Fruit fly (Drosophila melanogaster) ovary, adult (tissue): ENCODE measurements around the gene CG15577.
"Not testable (repeated sequence)": the region's sequence is repeated elsewhere in the genome, so short reads cannot be mapped to it uniquely, and the experiment has no call there.

Source experiments
- CG17801 ChIP-seq: fragments of 200-800 bp; optimal IDR thresholded peaks from 2 replicates; lab custom pipeline; 2019; ENCODE audit warnings: missing biosample characterization, mild to moderate bottlenecking, missing genetic modification characterization, moderate library complexity; ENCODE audit not compliant: partially characterized antibody

CG15577 gene

dm6 chrX:4276900-4277299 is at the start of gene CG15577:
Gene CG15577 (minus strand): TSS chrX:4277000.
- no peak for TF ChIP-seq CG17801 (GFP tag; lab: Kevin White, UChicago)

DNA sequence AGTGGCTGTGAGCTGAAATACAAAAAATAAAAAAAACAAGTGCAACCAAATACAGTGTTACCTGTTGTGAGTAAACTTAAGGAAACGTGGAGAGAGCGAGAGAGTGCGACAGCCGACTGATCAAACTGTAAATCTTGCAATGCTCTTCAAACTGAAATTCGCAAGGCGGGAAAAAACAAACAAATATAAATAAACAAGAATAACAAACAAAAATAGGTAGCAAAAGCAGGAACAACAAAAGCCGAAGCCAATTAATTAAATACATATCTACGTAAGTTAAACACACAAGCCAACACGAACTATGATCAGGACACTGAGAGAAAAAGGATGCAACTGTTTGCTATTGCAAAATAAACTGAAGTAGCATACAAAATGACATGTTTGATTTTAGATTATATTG is 48.5 kb upstream of the CG15577 start:
- TF ChIP-seq CG17801 (GFP tag; lab: Kevin White, UChicago): no peak

DNA sequence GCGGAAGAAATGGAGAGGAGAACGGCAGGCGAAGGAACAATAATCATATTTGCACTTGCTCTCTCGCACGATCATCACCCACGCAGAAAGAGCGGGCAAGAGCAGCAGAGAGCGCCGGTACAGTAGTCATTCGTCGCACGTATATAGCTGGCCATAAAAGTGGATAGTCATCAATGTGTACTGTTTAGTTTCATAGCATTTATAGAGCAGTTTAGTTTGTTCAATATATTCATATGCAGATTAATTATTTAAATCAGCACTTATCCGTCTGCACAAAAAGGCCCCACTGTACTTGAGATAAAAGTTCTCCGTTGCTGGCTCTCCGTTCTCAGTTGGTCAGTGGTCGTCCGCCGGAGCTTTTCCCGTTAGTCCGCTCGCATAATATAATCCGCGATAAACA is 48.0 kb upstream of the CG15577 start:
- TF ChIP-seq CG17801 (GFP tag; lab: Kevin White, UChicago): peak; percentile 100

- peak; percentile 84 for TF ChIP-seq CG17801 (GFP tag; lab: Kevin White, UChicago)
These were observed 47.1 kb upstream of the CG15577 start for dm6 chrX:4323911-4324368.

- peak; percentile 61 for TF ChIP-seq CG17801 (GFP tag; lab: Kevin White, UChicago)
These were observed 45.7 kb upstream of the CG15577 start, which contains the start of gene norpA for dm6 chrX:4322234-4323210. Gene norpA (plus strand): TSS chrX:4322626.

DNA sequence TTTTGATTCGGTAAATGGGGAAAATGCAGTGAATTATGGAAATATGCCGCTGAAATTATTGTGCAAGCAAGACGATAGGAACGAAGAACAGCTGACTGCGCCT is 45.2 kb upstream of the CG15577 start, which contains the start of gene mRpL33:
TSS of gene mRpL33 (minus strand) at position 101 of the 103 bp plus-strand sequence.
- no peak for TF ChIP-seq CG17801 (GFP tag; lab: Kevin White, UChicago)

- TF ChIP-seq CG17801 (GFP tag; lab: Kevin White, UChicago): not testable (repeated sequence)
These were observed 42.4 kb upstream of the CG15577 start, which contains the start of gene NO66 for dm6 chrX:4319240-4319639. Gene NO66 (plus strand): TSS chrX:4319438.

DNA sequence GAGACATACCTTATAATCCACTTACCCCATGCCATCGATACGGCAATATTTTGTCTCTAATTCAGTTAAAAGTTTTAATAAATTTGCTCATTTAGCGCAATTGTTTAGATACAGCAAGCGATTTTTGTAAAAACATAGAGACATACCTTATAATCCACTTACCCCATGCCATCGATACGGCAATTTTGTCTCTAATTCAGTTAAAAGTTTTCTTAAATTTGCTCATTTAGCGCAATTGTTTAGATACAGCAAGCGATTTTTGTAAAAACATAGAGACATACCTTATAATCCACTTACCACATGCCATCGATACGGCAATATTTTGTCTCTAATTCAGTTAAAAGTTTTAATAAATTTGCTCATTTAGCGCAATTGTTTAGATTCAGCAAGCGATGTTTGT is 41.9 kb upstream of the CG15577 start, which contains the start of gene mei-9:
TSS of gene mei-9 (minus strand) at position 101 of the 400 bp plus-strand sequence.
- TF ChIP-seq CG17801 (GFP tag; lab: Kevin White, UChicago): not testable (repeated sequence)

DNA sequence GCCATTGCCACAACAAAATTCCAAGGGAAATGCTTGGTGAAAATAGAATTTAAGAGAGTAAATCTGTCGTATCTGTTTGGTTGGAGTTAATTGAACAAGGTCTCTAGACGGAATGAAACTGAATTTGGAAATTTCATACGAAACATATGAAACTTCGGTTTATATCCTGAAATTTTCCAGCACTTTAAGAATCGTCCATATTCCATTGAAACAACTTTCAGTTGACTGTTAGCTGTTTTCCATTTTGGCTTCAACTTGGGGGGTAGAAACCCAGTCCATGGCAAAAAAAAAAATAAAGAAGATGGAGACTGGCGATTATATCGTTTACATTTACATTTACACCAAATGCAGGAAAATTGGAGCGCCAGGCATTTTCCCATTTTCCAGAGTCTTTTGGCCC is 34.9 kb upstream of the CG15577 start, which contains the start of gene CG15579:
TSS of gene CG15579 (minus strand) at position 101 of the 400 bp plus-strand sequence.
- TF ChIP-seq CG17801 (GFP tag; lab: Kevin White, UChicago): no peak

- no peak for TF ChIP-seq CG17801 (GFP tag; lab: Kevin White, UChicago)
These were observed 29.2 kb upstream of the CG15577 start for dm6 chrX:4305980-4306379.

- TF ChIP-seq CG17801 (GFP tag; lab: Kevin White, UChicago): no peak
These were observed 25.4 kb upstream of the CG15577 start, which contains the start of gene CG12692 for dm6 chrX:4302246-4302645. Gene CG12692 (minus strand): TSS chrX:4302346.

DNA sequence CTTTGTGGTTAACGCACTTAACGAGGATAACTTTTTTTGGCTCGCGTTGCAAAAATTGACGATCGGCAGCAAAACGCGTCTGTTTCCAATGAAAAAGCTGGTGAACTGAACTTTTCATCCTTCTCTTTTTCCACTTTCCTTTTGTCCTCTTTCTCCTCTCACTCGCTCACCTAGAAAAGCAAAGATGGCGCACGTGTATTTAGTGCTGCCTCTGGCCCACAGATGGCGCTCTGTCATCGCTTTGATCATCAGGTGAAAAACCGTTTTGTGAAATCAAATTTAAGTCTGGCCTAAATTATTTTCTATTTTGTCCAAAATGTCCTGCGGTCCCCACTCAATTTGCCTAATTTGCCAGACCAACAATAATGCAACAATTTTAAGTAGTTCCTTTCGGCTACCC is 16.6 kb upstream of the CG15577 start:
- TF ChIP-seq CG17801 (GFP tag; lab: Kevin White, UChicago): no peak

dm6 chrX:4280769-4281168 is 4.0 kb upstream of the CG15577 start:
- no peak for TF ChIP-seq CG17801 (GFP tag; lab: Kevin White, UChicago)

DNA sequence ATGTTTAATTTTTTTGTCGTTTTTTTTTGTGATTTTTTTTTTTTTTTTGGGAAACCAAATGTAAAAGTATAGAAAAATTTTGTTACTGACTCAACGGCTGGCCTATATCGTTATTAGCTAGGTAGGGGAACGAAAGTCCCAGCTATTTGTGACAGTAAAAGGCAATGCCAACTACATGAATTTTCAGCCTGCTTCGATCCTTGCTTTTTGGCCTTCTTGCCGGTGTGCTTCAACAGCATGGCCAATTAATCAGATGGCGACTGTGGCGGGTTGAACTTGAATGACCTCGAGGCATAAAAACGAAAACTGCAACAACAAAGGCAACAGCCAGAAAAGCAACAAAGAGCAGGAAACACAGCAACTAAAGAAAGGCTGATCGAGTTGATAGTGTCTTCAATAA is 1.1 kb upstream of the CG15577 start, which contains the start of gene CG15578:
TSS of gene CG15578 (minus strand) at position 101 of the 400 bp plus-strand sequence.
- TF ChIP-seq CG17801 (GFP tag; lab: Kevin White, UChicago): no peak

DNA sequence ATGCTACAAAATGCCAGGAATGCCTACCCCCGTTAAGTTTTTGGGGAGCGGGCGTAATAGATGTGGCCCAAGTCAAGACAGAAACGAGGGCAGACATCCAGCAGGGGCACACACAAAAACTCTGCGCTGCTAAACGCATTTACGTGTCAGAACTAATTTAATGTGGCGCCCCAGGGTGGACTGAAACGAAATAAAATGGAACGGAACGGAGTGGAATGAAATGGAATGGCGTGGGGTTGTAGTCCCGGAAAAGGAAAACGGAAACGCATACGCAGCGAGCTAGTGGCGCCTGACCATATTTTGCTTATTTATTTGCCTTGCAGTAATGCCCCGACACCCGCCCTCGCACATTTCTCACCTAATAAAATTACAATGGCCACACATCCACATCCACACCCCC is 3.3 kb downstream of the CG15577 start:
- TF ChIP-seq CG17801 (GFP tag; lab: Kevin White, UChicago): no peak

dm6 chrX:4268401-4268800 is 8.4 kb downstream of the CG15577 start, which contains the start of gene CG15572:
Gene CG15572 (plus strand): TSS chrX:4268701.
- TF ChIP-seq CG17801 (GFP tag; lab: Kevin White, UChicago): no peak
